Worm (Caenorhabditis elegans): ENCODE results near the gene K11H12.4.

- TF ChIP-seq unc-55 (GFP tag; optimal IDR thresholded peaks at IDR 0.05) = no peak
- TF ChIP-seq gmeb-2 (tag; optimal IDR thresholded peaks at IDR 0.05) = no peak
- no peak for TF ChIP-seq elt-2 (tag; optimal IDR thresholded peaks at IDR 0.05)
- no peak for TF ChIP-seq tbx-2 (tag; optimal IDR thresholded peaks at IDR 0.05)
Measured at ce11 chrIV:675471-676159, at the start of gene K11H12.4, which contains the start of gene K11H12.10.
